Worm (Caenorhabditis elegans): Measurements from ENCODE around the gene F54F7.10.

DNA sequence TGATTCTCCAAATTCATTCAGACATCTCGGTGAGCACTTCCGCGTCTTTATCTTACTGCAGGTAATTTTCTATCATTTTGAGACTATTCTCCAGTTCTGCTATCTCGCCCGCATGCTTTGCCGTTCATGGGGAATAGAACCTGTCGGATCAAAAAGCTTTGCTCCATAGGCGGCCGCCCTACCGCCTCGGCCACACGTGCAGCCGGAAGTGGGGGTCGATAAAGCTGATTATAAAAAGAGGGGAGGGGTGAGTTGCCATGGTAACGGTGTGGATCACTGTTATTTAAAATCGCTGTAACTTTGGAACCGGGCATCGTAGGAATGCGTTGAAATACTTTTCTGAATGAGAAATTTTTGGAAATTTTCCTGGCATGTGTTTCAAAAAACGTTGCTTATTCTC, 7.0 kb downstream of the F54F7.10 start:
- TF ChIP-seq nhr-12 (tag; optimal IDR thresholded peaks at IDR 0.05): no peak
- TF ChIP-seq sptf-1 (tag; optimal IDR thresholded peaks at IDR 0.05): no peak
- TF ChIP-seq aha-1 (tag; optimal IDR thresholded peaks at IDR 0.05): no peak
- no peak for TF ChIP-seq nhr-47 (tag; optimal IDR thresholded peaks at IDR 0.05)
- no peak for TF ChIP-seq snpc-4 (tag; optimal IDR thresholded peaks at IDR 0.05)
